Worm (Caenorhabditis elegans) whole organism, mixed stage, embryonic: ENCODE data around the gene Y37A1B.4.

Experiments
- bed-3 ChIP-seq: fragments of 200-800 bp; sonication (Bioruptor generic); optimal IDR thresholded peaks from 3 replicates; lab custom pipeline; 2018; ENCODE audit warnings: mild to moderate bottlenecking, missing genetic modification characterization, moderate library complexity, missing compliant biosample characterization
- ceh-43 ChIP-seq: fragments of 200-800 bp; sonication (Bioruptor generic); optimal IDR thresholded peaks from 2 replicates; lab custom pipeline; 2018; ENCODE audit warnings: mild to moderate bottlenecking, missing genetic modification characterization, moderate library complexity, missing compliant biosample characterization
- ceh-83 ChIP-seq: fragments of 200-800 bp; sonication (Bioruptor generic); optimal IDR thresholded peaks from 2 replicates; lab custom pipeline; 2018; ENCODE audit warnings: mild to moderate bottlenecking, missing genetic modification characterization, missing compliant biosample characterization
- ces-1 ChIP-seq: fragments of 150-350 bp; optimal IDR thresholded peaks from 2 replicates; lab custom pipeline; 2014; ENCODE audit warnings: missing biosample characterization, missing genetic modification reagents, missing genetic modification characterization
- elt-1 ChIP-seq: sonication (generic microtip); optimal IDR thresholded peaks from 2 replicates; lab custom pipeline; 2017; ENCODE audit warnings: missing genetic modification characterization, mild to moderate bottlenecking, missing compliant biosample characterization, antibody characterized with exemption, moderate library complexity, borderline replicate concordance; ENCODE audit not compliant: insufficient read depth
- elt-3 ChIP-seq: fragments of 150-350 bp; optimal IDR thresholded peaks from 2 replicates; lab custom pipeline; 2014; ENCODE audit warnings: missing biosample characterization, missing genetic modification characterization
- flh-1 ChIP-seq: fragments of 200-800 bp; sonication (Bioruptor generic); optimal IDR thresholded peaks from 2 replicates; lab custom pipeline; 2018; ENCODE audit warnings: mild to moderate bottlenecking, missing genetic modification characterization, moderate library complexity, missing compliant biosample characterization
- lin-13 ChIP-seq: fragments of 150-350 bp; optimal IDR thresholded peaks from 2 replicates; lab custom pipeline; 2014; ENCODE audit warnings: missing biosample characterization, missing genetic modification characterization
- lin-32 ChIP-seq: fragments of 200-800 bp; sonication (Bioruptor generic); optimal IDR thresholded peaks from 2 replicates; lab custom pipeline; 2018; ENCODE audit warnings: mild to moderate bottlenecking, missing genetic modification characterization, missing compliant biosample characterization
- lsy-2 ChIP-seq: fragments of 150-350 bp; optimal IDR thresholded peaks from 2 replicates; lab custom pipeline; 2014; ENCODE audit warnings: missing biosample characterization, missing genetic modification characterization
- mab-5 ChIP-seq: fragments of 150-350 bp; optimal IDR thresholded peaks from 2 replicates; lab custom pipeline; 2014; ENCODE audit warnings: missing biosample characterization, missing genetic modification characterization
- nhr-28 ChIP-seq: fragments of 150-350 bp; optimal IDR thresholded peaks from 2 replicates; lab custom pipeline; 2014; ENCODE audit warnings: missing biosample characterization, missing genetic modification characterization
- nhr-76 ChIP-seq: sonication (generic microtip); optimal IDR thresholded peaks from 2 replicates; lab custom pipeline; 2017; ENCODE audit warnings: missing biosample characterization, missing genetic modification characterization
- pha-4 ChIP-seq: fragments of 150-350 bp; optimal IDR thresholded peaks from 2 replicates; lab custom pipeline; 2018; ENCODE audit warnings: missing biosample characterization, missing genetic modification reagents, missing genetic modification characterization
- sptf-1 ChIP-seq: sonication (generic microtip); optimal IDR thresholded peaks from 2 replicates; lab custom pipeline; 2017; ENCODE audit warnings: mild to moderate bottlenecking, missing genetic modification characterization, moderate library complexity, missing compliant biosample characterization
- tbx-8 ChIP-seq: fragments of 200-800 bp; sonication (Bioruptor generic); optimal IDR thresholded peaks from 2 replicates; lab custom pipeline; 2018; ENCODE audit warnings: mild to moderate bottlenecking, missing genetic modification characterization, moderate library complexity, missing compliant biosample characterization
- ztf-11 ChIP-seq: fragments of 150-350 bp; optimal IDR thresholded peaks from 2 replicates; lab custom pipeline; 2014; ENCODE audit warnings: missing biosample characterization, missing genetic modification characterization

Y37A1B.4 gene

ce11 chrIV:14015844-14016243 is 44.7 kb downstream of the Y37A1B.4 start, which contains the start of gene srw-63:
srw-63 (minus strand) TSS chrIV:14015944.
- no peak for TF ChIP-seq elt-3 (tag; lab: Kevin White, UChicago)
- no peak for TF ChIP-seq nhr-28 (tag; lab: Kevin White, UChicago)
- no peak for TF ChIP-seq tbx-8 (GFP tag; lab: Kevin White, UChicago)
- TF ChIP-seq lin-13, result no peak
- no peak for TF ChIP-seq ces-1
- TF ChIP-seq mab-5 (tag; lab: Kevin White, UChicago), result no peak
- TF ChIP-seq elt-1 (tag; lab: Kevin White, UChicago), result no peak
- no peak for TF ChIP-seq lsy-2
- no peak for TF ChIP-seq pha-4
- TF ChIP-seq sptf-1 (tag; lab: Kevin White, UChicago), result no peak

- TF ChIP-seq ceh-43 (peak; percentile 71), lin-13 (no peak), ceh-83 (GFP tag; lab: Kevin White, UChicago) (peak; percentile 87), nhr-76 (tag; lab: Kevin White, UChicago) (no peak), ztf-11 (tag; lab: Kevin White, UChicago) (no peak), bed-3 (GFP tag; lab: Kevin White, UChicago) (peak; percentile 14), ces-1 (no peak), flh-1 (peak; percentile 26), lin-32 (GFP tag; lab: Kevin White, UChicago) (peak; percentile 38)
These were observed 46.8 kb downstream of the Y37A1B.4 start for ce11 chrIV:14013692-14014091.
